Fruit fly (Drosophila melanogaster): ENCODE data around the gene CG13367.

DNA sequence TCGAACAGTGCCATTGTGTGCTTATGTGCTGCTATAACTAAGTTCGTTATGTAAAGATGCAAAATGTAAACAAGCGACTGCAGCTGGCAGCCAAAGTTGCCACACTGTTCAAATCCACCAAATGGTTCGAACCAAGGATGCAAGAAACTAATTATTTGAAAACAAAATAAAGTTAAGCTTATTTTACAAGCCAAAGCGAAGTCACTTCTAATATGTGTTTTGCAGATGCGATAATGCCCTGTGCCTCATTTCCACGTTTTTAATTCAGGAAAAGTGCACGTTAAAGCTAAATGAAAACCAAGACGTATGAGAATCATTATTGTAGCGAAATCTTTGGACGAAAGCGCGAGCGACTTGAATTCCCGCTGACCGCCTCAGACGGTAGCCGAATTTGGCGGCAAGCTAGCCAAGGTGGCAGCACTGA, 23.4 kb upstream of the CG13367 start, which contains the start of the genes CG13365 and Vsp37A:
- TF ChIP-seq insv (optimal IDR thresholded peaks at IDR 0.05) (no peak), ttk (optimal IDR thresholded peaks at IDR 0.05) (no peak), Sin3A (optimal IDR thresholded peaks at IDR 0.05) (no peak), Myc (optimal IDR thresholded peaks at IDR 0.05) (no peak)

Measured in Kc167 (cell line).